Worm (Caenorhabditis elegans) whole organism, L3 larva: ENCODE measurements around the gene mbk-1.

ENCODE experiments used
- aly-2 ChIP-seq: fragments of 150-350 bp; optimal IDR thresholded peaks from 2 replicates; lab custom pipeline; 2014; ENCODE audit warnings: missing biosample characterization, missing genetic modification characterization
- ama-1 ChIP-seq: fragments of 150-350 bp; optimal IDR thresholded peaks from 2 replicates; lab custom pipeline; 2018
- egl-27 ChIP-seq: sonication (generic microtip); optimal IDR thresholded peaks from 4 replicates; lab custom pipeline; 2017; ENCODE audit warnings: missing biosample characterization, missing genetic modification reagents, missing genetic modification characterization
- egl-5 ChIP-seq: fragments of 150-350 bp; optimal IDR thresholded peaks from 2 replicates; lab custom pipeline; 2017; ENCODE audit warnings: missing biosample characterization, missing genetic modification reagents, missing genetic modification characterization, inconsistent platforms
- fkh-10 ChIP-seq: sonication (generic microtip); optimal IDR thresholded peaks from 2 replicates; lab custom pipeline; 2017; ENCODE audit warnings: missing biosample characterization, missing genetic modification reagents, missing genetic modification characterization
- lin-39 ChIP-seq: fragments of 150-350 bp; optimal IDR thresholded peaks from 2 replicates; lab custom pipeline; 2018; ENCODE audit warnings: missing biosample characterization, missing genetic modification reagents, missing genetic modification characterization
- nfya-1 ChIP-seq: sonication (generic microtip); optimal IDR thresholded peaks from 2 replicates; lab custom pipeline; 2017; ENCODE audit warnings: missing genetic modification characterization, mild to moderate bottlenecking, missing compliant biosample characterization, antibody characterized with exemption, moderate library complexity; ENCODE audit not compliant: insufficient read depth
- nhr-237 ChIP-seq: fragments of 150-350 bp; optimal IDR thresholded peaks from 2 replicates; lab custom pipeline; 2014; ENCODE audit warnings: missing biosample characterization, missing genetic modification characterization
- nhr-67 ChIP-seq: fragments of 150-350 bp; optimal IDR thresholded peaks from 2 replicates; lab custom pipeline; 2014; ENCODE audit warnings: missing biosample characterization, missing genetic modification characterization
- tbx-2 ChIP-seq: sonication (generic microtip); optimal IDR thresholded peaks from 2 replicates; lab custom pipeline; 2016; ENCODE audit warnings: mild to moderate bottlenecking, missing genetic modification characterization, missing compliant biosample characterization
- unc-39 ChIP-seq: sonication (generic microtip); optimal IDR thresholded peaks from 4 replicates; lab custom pipeline; 2017; ENCODE audit warnings: missing biosample characterization, missing genetic modification characterization
- unc-62 ChIP-seq: fragments of 150-350 bp; sonication (generic microtip); optimal IDR thresholded peaks from 4 replicates; lab custom pipeline; 2014; ENCODE audit warnings: missing biosample characterization, missing genetic modification reagents, missing genetic modification characterization

DNA sequence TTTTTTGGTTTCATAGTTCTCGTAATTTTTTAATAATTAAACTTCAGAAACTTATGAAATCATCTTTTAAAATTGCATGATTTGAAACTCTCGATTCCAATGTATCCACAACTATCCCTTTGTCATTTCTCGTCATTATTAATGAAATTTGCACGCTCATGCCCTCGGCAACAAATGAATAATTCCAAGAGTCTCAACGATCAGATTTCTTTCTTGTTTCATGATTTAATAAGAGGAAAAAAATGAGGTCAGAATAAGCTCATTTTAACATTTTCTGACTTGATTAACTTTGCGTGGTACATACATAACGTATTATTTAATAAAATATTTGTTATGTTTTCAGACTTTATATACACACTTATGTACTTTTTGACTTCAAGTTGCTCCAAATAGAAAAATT lies 14.0 kb upstream of the mbk-1 start:
- no peak for TF ChIP-seq lin-39 (tag; lab: Kevin White, UChicago)
- no peak for TF ChIP-seq egl-5 (tag; lab: Kevin White, UChicago)
- no peak for TF ChIP-seq ama-1 (lab: Kevin White, UChicago)
- no peak for TF ChIP-seq tbx-2 (tag; lab: Kevin White, UChicago)
- no peak for TF ChIP-seq unc-39 (tag; lab: Kevin White, UChicago)
- no peak for TF ChIP-seq aly-2
- TF ChIP-seq unc-62 (GFP tag; lab: Kevin White, UChicago): no peak
- no peak for TF ChIP-seq egl-27 (tag; lab: Kevin White, UChicago)
- no peak for TF ChIP-seq nhr-67 (tag; lab: Kevin White, UChicago)
- no peak for TF ChIP-seq nhr-237 (tag; lab: Kevin White, UChicago)
- TF ChIP-seq nfya-1: no peak
- no peak for TF ChIP-seq fkh-10
